Fruit fly (Drosophila melanogaster) whole organism, pupa: ENCODE results near the gene Chmp1.

ENCODE experiments used
- CG12605 ChIP-seq: fragments of 200-800 bp; sonication (Bioruptor generic); IDR thresholded peaks from 2 replicates; pipeline ENCODE4 v1.3.6; 2022; ENCODE audit warnings: missing biosample characterization, missing genetic modification characterization
- CG15710 ChIP-seq: fragments of 200-800 bp; sonication (Bioruptor generic); optimal IDR thresholded peaks from 2 replicates; lab custom pipeline; 2018; ENCODE audit warnings: missing biosample characterization, mild to moderate bottlenecking, missing genetic modification characterization, moderate library complexity
- CG17806 ChIP-seq: fragments of 200-800 bp; sonication (Bioruptor generic); optimal IDR thresholded peaks from 2 replicates; lab custom pipeline; 2018; ENCODE audit warnings: missing biosample characterization, mild to moderate bottlenecking, missing genetic modification characterization, moderate library complexity
- CG32121 ChIP-seq: fragments of 200-800 bp; sonication (Bioruptor generic); IDR thresholded peaks from 2 replicates; pipeline ENCODE4 v1.3.6; 2022; ENCODE audit warnings: missing biosample characterization, missing genetic modification characterization
- CG8159 ChIP-seq: fragments of 200-800 bp; sonication (Bioruptor generic); optimal IDR thresholded peaks from 3 replicates; lab custom pipeline; 2018; ENCODE audit warnings: missing biosample characterization, mild to moderate bottlenecking, missing genetic modification characterization, moderate library complexity
- CG8301 ChIP-seq: fragments of 200-800 bp; sonication (Bioruptor generic); optimal IDR thresholded peaks from 2 replicates; lab custom pipeline; 2018; ENCODE audit warnings: missing biosample characterization, mild to moderate bottlenecking, missing genetic modification characterization
- CG9948 ChIP-seq: fragments of 200-800 bp; sonication (Bioruptor generic); optimal IDR thresholded peaks from 2 replicates; lab custom pipeline; 2018; ENCODE audit warnings: missing biosample characterization, mild to moderate bottlenecking, missing genetic modification characterization, moderate library complexity
- EcR ChIP-seq: fragments of 200-800 bp; sonication (Bioruptor generic); optimal IDR thresholded peaks from 3 replicates; lab custom pipeline; 2019; ENCODE audit warnings: missing biosample characterization, missing genetic modification characterization, mild to moderate bottlenecking, moderate library complexity, missing genetic modification reagents
- Ets98B ChIP-seq: fragments of 200-800 bp; sonication (Bioruptor generic); IDR thresholded peaks from 2 replicates; pipeline ENCODE4 v1.3.6; 2022; ENCODE audit warnings: missing biosample characterization, missing genetic modification characterization
- Pif1A ChIP-seq: fragments of 200-800 bp; sonication (Bioruptor generic); optimal IDR thresholded peaks from 3 replicates; lab custom pipeline; 2016; ENCODE audit warnings: missing biosample characterization, missing genetic modification characterization
- Snoo ChIP-seq: fragments of 200-800 bp; sonication (Bioruptor generic); optimal IDR thresholded peaks from 3 replicates; lab custom pipeline; 2017; ENCODE audit warnings: missing biosample characterization, mild to moderate bottlenecking, missing genetic modification characterization, inconsistent platforms
- fd96Ca ChIP-seq: fragments of 200-800 bp; sonication (Bioruptor generic); IDR thresholded peaks from 3 replicates; pipeline ENCODE4 v1.3.6; 2022; ENCODE audit warnings: missing biosample characterization, missing genetic modification characterization
- rn ChIP-seq: fragments of 200-800 bp; sonication (Bioruptor generic); IDR thresholded peaks from 2 replicates; pipeline ENCODE4 v1.3.6; 2022; ENCODE audit warnings: missing biosample characterization, missing genetic modification characterization

DNA sequence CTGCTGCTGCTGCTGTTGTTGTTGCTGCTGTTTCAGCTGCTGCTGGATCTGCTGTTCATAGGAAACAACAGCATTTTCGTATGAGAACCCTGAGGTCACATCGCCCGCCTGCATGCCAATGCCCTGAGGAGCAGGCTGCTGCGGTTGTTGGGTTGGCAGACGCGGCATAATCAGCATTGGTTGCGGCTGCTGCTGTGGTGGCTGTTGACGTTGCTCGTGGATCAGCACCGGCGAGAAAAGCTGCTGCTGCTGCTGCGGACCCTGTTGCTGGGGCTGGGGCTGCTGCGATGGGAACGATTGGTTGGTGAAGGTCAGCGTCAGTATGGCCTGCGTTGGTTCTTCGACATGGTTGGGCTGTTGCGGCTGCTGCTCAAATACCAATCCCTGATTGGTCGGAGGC is 14.0 kb downstream of the Chmp1 start:
- TF ChIP-seq fd96Ca (GFP tag; lab: Robert Waterston, UW) (no peak), EcR (GFP tag; lab: Kevin White, UChicago) (no peak), CG9948 (no peak), Pif1A (no peak), rn (GFP tag; lab: Robert Waterston, UW) (no peak), CG15710 (tag; lab: Kevin White, UChicago) (no peak), CG12605 (GFP tag; lab: Robert Waterston, UW) (no peak), CG8301 (tag; lab: Kevin White, UChicago) (no peak), CG32121 (GFP tag; lab: Robert Waterston, UW) (no peak), Ets98B (no peak), CG8159 (tag; lab: Kevin White, UChicago) (no peak), CG17806 (tag; lab: Kevin White, UChicago) (no peak), Snoo (tag; lab: Kevin White, UChicago) (no peak)
